Worm (Caenorhabditis elegans) whole organism, L1 larva: Measurements from ENCODE around the gene F38B7.17.

Source experiments
- isw-1 ChIP-seq: fragments of 200-800 bp; sonication (Bioruptor generic); IDR thresholded peaks from 2 replicates; pipeline ENCODE4 v1.3.6; 2022; ENCODE audit warnings: missing genetic modification characterization, missing compliant biosample characterization
- lin-39 ChIP-seq: fragments of 150-350 bp; optimal IDR thresholded peaks from 2 replicates; lab custom pipeline; 2014; ENCODE audit warnings: missing biosample characterization, missing genetic modification reagents, missing genetic modification characterization
- nhr-76 ChIP-seq: sonication (generic microtip); optimal IDR thresholded peaks from 2 replicates; lab custom pipeline; 2017; ENCODE audit warnings: missing biosample characterization, missing genetic modification characterization
- pag-3 ChIP-seq: sonication (generic microtip); optimal IDR thresholded peaks from 2 replicates; lab custom pipeline; 2017; ENCODE audit warnings: missing genetic modification characterization, mild to moderate bottlenecking, missing compliant biosample characterization, antibody characterized with exemption, borderline replicate concordance; ENCODE audit not compliant: insufficient read depth
- tbx-2 ChIP-seq: sonication (generic microtip); optimal IDR thresholded peaks from 2 replicates; lab custom pipeline; 2016; ENCODE audit warnings: missing genetic modification characterization, missing compliant biosample characterization

DNA sequence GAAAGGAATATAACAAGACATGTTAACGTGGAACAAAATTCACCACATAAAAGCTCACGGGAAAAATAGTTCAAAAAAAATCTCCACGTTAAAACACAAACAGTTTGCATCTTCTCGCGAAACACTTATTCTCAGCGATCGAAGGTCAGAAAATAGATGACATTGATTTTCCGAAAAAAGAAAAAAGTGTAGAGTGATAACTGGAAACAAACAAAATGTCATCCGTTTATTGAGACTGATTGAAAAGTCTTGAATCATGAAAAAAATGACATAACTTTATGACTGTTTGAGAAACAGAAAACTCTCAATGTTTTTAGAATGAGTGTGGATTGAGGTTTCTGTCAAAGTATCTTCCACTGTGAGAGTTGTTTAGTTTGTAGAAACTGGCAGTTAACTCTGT lies 31.0 kb downstream of the F38B7.17 start, which contains the start of gene C55A6.4:
- TF ChIP-seq nhr-76 (tag; lab: Kevin White, UChicago): no peak
- no peak for TF ChIP-seq pag-3 (tag; lab: Kevin White, UChicago)
- no peak for TF ChIP-seq lin-39
- no peak for TF ChIP-seq isw-1 (GFP tag; lab: Robert Waterston, UW)
- TF ChIP-seq tbx-2 (tag; lab: Kevin White, UChicago): no peak
